Fruit fly (Drosophila melanogaster) whole organism, embryonic: ENCODE measurements around the gene nolo.
A peak's percentile ranks its signal among the peaks of the same experiment; 100 is the strongest.

Source experiments
- CG10462 ChIP-seq: fragments of 200-800 bp; sonication (Bioruptor generic); optimal IDR thresholded peaks from 2 replicates; lab custom pipeline; 2016; ENCODE audit warnings: missing biosample characterization, missing genetic modification characterization
- CG10959 ChIP-seq: fragments of 200-800 bp; sonication (Bioruptor generic); IDR thresholded peaks from 2 replicates; pipeline ENCODE4 v1.3.6; 2022; ENCODE audit warnings: missing biosample characterization, missing genetic modification characterization
- CG11456 ChIP-seq: fragments of 200-800 bp; sonication (Bioruptor generic); IDR thresholded peaks from 3 replicates; pipeline ENCODE4 v1.3.6; 2022; ENCODE audit warnings: missing biosample characterization, missing genetic modification characterization
- CG11504 ChIP-seq: fragments of 200-800 bp; sonication (Bioruptor generic); optimal IDR thresholded peaks from 3 replicates; lab custom pipeline; 2019; ENCODE audit warnings: missing biosample characterization, mild to moderate bottlenecking, missing genetic modification characterization, moderate library complexity
- CG11695 ChIP-seq: fragments of 200-800 bp; sonication (Bioruptor generic); IDR thresholded peaks from 3 replicates; pipeline ENCODE4 v1.3.6; 2022; ENCODE audit warnings: missing biosample characterization, missing genetic modification characterization
- CG1233 ChIP-seq: fragments of 200-800 bp; sonication (Bioruptor generic); optimal IDR thresholded peaks from 4 replicates; lab custom pipeline; 2018; ENCODE audit warnings: missing biosample characterization, mild to moderate bottlenecking, missing genetic modification characterization
- CG15479 ChIP-seq: fragments of 200-800 bp; sonication (Bioruptor generic); optimal IDR thresholded peaks from 3 replicates; lab custom pipeline; 2019; ENCODE audit warnings: missing biosample characterization, mild to moderate bottlenecking, missing genetic modification characterization, moderate library complexity
- CG1647 ChIP-seq: fragments of 200-800 bp; sonication (Bioruptor generic); optimal IDR thresholded peaks from 3 replicates; lab custom pipeline; 2016; ENCODE audit warnings: missing biosample characterization, missing genetic modification characterization
- CG2199 ChIP-seq: fragments of 200-800 bp; sonication (Bioruptor generic); IDR thresholded peaks from 3 replicates; pipeline ENCODE4 v1.3.6; 2022; ENCODE audit warnings: missing biosample characterization, missing genetic modification characterization
- CG2889 ChIP-seq: fragments of 200-800 bp; sonication (Bioruptor generic); IDR thresholded peaks from 3 replicates; pipeline ENCODE4 v1.3.6; 2022; ENCODE audit warnings: missing biosample characterization, missing genetic modification characterization
- CG3407 ChIP-seq: fragments of 200-800 bp; sonication (Bioruptor generic); optimal IDR thresholded peaks from 2 replicates; lab custom pipeline; 2018; ENCODE audit warnings: missing biosample characterization, mild to moderate bottlenecking, missing genetic modification characterization
- CG34422 ChIP-seq: fragments of 200-800 bp; sonication (Bioruptor generic); IDR thresholded peaks from 3 replicates; pipeline ENCODE4 v1.3.6; 2022; ENCODE audit warnings: missing biosample characterization, missing genetic modification characterization
- CG4617 ChIP-seq: fragments of 200-800 bp; sonication (Bioruptor generic); optimal IDR thresholded peaks from 3 replicates; lab custom pipeline; 2016; ENCODE audit warnings: missing biosample characterization, missing genetic modification characterization, borderline replicate concordance
- CG5245 ChIP-seq: fragments of 200-800 bp; sonication (Bioruptor generic); optimal IDR thresholded peaks from 3 replicates; lab custom pipeline; 2016; ENCODE audit warnings: missing biosample characterization, missing genetic modification characterization
- CG6175 ChIP-seq: fragments of 200-800 bp; sonication (Bioruptor generic); IDR thresholded peaks from 3 replicates; pipeline ENCODE4 v1.3.6; 2022; ENCODE audit warnings: missing biosample characterization, missing genetic modification characterization
- CG7271 ChIP-seq: fragments of 200-800 bp; sonication (Bioruptor generic); optimal IDR thresholded peaks from 2 replicates; lab custom pipeline; 2018; ENCODE audit warnings: missing biosample characterization, mild to moderate bottlenecking, missing genetic modification characterization, moderate library complexity
- CG7357 ChIP-seq: fragments of 200-800 bp; sonication (Bioruptor generic); IDR thresholded peaks from 3 replicates; pipeline ENCODE4 v1.3.6; 2022; ENCODE audit warnings: missing biosample characterization, missing genetic modification characterization
- CG7745 ChIP-seq: fragments of 200-800 bp; sonication (Bioruptor generic); optimal IDR thresholded peaks from 2 replicates; lab custom pipeline; 2018; ENCODE audit warnings: missing biosample characterization, mild to moderate bottlenecking, missing genetic modification characterization, moderate library complexity
- CG7786 ChIP-seq: fragments of 200-800 bp; sonication (Bioruptor generic); optimal IDR thresholded peaks from 2 replicates; lab custom pipeline; 2016; ENCODE audit warnings: missing biosample characterization, missing genetic modification characterization
- CHES-1-like ChIP-seq: fragments of 200-800 bp; sonication (Bioruptor generic); optimal IDR thresholded peaks from 2 replicates; lab custom pipeline; 2016; ENCODE audit warnings: missing biosample characterization, missing genetic modification characterization
- CkIIα-i1 ChIP-seq: fragments of 200-800 bp; sonication (Bioruptor generic); IDR thresholded peaks from 2 replicates; pipeline ENCODE4 v1.3.6; 2022; ENCODE audit warnings: missing biosample characterization, missing genetic modification characterization
- Dip3 ChIP-seq: fragments of 200-800 bp; sonication (Bioruptor generic); optimal IDR thresholded peaks from 3 replicates; lab custom pipeline; 2016; ENCODE audit warnings: missing biosample characterization, missing genetic modification characterization
- Drgx ChIP-seq: fragments of 200-800 bp; sonication (Bioruptor generic); IDR thresholded peaks from 2 replicates; pipeline ENCODE4 v1.3.6; 2022; ENCODE audit warnings: missing biosample characterization, missing genetic modification characterization
- HLH54F ChIP-seq: fragments of 200-800 bp; sonication (Bioruptor generic); optimal IDR thresholded peaks from 3 replicates; lab custom pipeline; 2016; ENCODE audit warnings: missing biosample characterization, missing genetic modification characterization
- HmgD ChIP-seq: fragments of 200-800 bp; sonication (Bioruptor generic); optimal IDR thresholded peaks from 3 replicates; lab custom pipeline; 2016; ENCODE audit warnings: missing biosample characterization, missing genetic modification characterization
- Lhr ChIP-seq: fragments of 200-800 bp; sonication (Bioruptor generic); optimal IDR thresholded peaks from 3 replicates; lab custom pipeline; 2017; ENCODE audit warnings: mild to moderate bottlenecking, missing biosample characterization, missing genetic modification reagents, missing genetic modification characterization
- MTF-1 ChIP-seq: fragments of 200-800 bp; sonication (Bioruptor generic); optimal IDR thresholded peaks from 2 replicates; lab custom pipeline; 2018; ENCODE audit warnings: missing biosample characterization, mild to moderate bottlenecking, missing genetic modification characterization, borderline replicate concordance
- Max ChIP-seq: fragments of 200-800 bp; sonication (Bioruptor generic); optimal IDR thresholded peaks from 2 replicates; lab custom pipeline; 2016; ENCODE audit warnings: missing biosample characterization, mild to moderate bottlenecking, missing genetic modification characterization
- Mrtf ChIP-seq: fragments of 200-800 bp; sonication (Bioruptor generic); IDR thresholded peaks from 3 replicates; pipeline ENCODE4 v1.3.6; 2022; ENCODE audit warnings: missing biosample characterization, missing genetic modification characterization
- Pdp1 ChIP-seq, 2 experiments: fragments of 200-800 bp; sonication (Bioruptor generic); optimal IDR thresholded peaks; 3 replicates each; lab custom pipeline; 2016; ENCODE audit warnings: missing biosample characterization in 2 of 2, missing genetic modification characterization in 2 of 2, mild to moderate bottlenecking in 1 of 2, moderate library complexity in 1 of 2
- Sry-β ChIP-seq: fragments of 200-800 bp; sonication (Bioruptor generic); optimal IDR thresholded peaks from 2 replicates; lab custom pipeline; 2018; ENCODE audit warnings: missing biosample characterization, mild to moderate bottlenecking, missing genetic modification characterization, moderate library complexity
- Trl ChIP-seq, 3 experiments: fragments of >200 bp in 2 of 3; fragments of 200-800 bp in 1 of 3; sonication (Bioruptor generic) in 1 of 3; optimal IDR thresholded peaks; 2 replicates in 1 of 3; 3 replicates in 2 of 3; lab custom pipeline; 2016 to 2017; ENCODE audit warnings: missing biosample characterization in 1 of 3, missing genetic modification characterization in 1 of 3
- Vsx1 ChIP-seq: fragments of 200-800 bp; sonication (Bioruptor generic); optimal IDR thresholded peaks from 2 replicates; lab custom pipeline; 2017; ENCODE audit warnings: missing biosample characterization, mild to moderate bottlenecking, missing genetic modification characterization, missing genetic modification reagents
- bab2 ChIP-seq: fragments of 200-800 bp; sonication (Bioruptor generic); optimal IDR thresholded peaks from 2 replicates; lab custom pipeline; 2016; ENCODE audit warnings: missing biosample characterization, missing genetic modification characterization
- bsh ChIP-seq, 2 experiments: fragments of 200-800 bp; sonication (Bioruptor generic); optimal IDR thresholded peaks; 2 replicates each; lab custom pipeline; 2017 to 2018; ENCODE audit warnings: mild to moderate bottlenecking in 2 of 2, missing biosample characterization in 2 of 2, missing genetic modification characterization in 2 of 2, moderate library complexity in 1 of 2
- dysf ChIP-seq: fragments of 200-800 bp; sonication (Bioruptor generic); IDR thresholded peaks from 3 replicates; pipeline ENCODE4 v1.3.6; 2022; ENCODE audit warnings: missing biosample characterization, missing genetic modification characterization
- exex ChIP-seq: fragments of 200-800 bp; sonication (Bioruptor generic); optimal IDR thresholded peaks from 4 replicates; lab custom pipeline; 2018; ENCODE audit warnings: missing biosample characterization, mild to moderate bottlenecking, missing genetic modification characterization, moderate library complexity
- eyg ChIP-seq: fragments of 200-800 bp; sonication (Bioruptor generic); optimal IDR thresholded peaks from 3 replicates; lab custom pipeline; 2016; ENCODE audit warnings: missing biosample characterization, missing genetic modification characterization
- kah ChIP-seq: fragments of 200-800 bp; sonication (Bioruptor generic); optimal IDR thresholded peaks from 2 replicates; lab custom pipeline; 2018; ENCODE audit warnings: missing biosample characterization, mild to moderate bottlenecking, missing genetic modification characterization
- klu ChIP-seq: fragments of 200-800 bp; sonication (Bioruptor generic); IDR thresholded peaks from 2 replicates; pipeline ENCODE4 v1.3.6; 2022; ENCODE audit warnings: missing biosample characterization, missing genetic modification characterization
- lab ChIP-seq: fragments of 200-800 bp; sonication (Bioruptor generic); optimal IDR thresholded peaks from 3 replicates; lab custom pipeline; 2017; ENCODE audit warnings: missing biosample characterization, missing genetic modification characterization, mild to moderate bottlenecking, moderate library complexity, missing genetic modification reagents
- lbe ChIP-seq: fragments of 200-800 bp; sonication (Bioruptor generic); optimal IDR thresholded peaks from 2 replicates; lab custom pipeline; 2016; ENCODE audit warnings: missing biosample characterization, mild to moderate bottlenecking, missing genetic modification characterization
- lmd ChIP-seq: fragments of 200-800 bp; sonication (Bioruptor generic); IDR thresholded peaks from 2 replicates; pipeline ENCODE4 v1.3.6; 2022; ENCODE audit warnings: missing biosample characterization, missing genetic modification characterization
- pum ChIP-seq: fragments of 200-800 bp; sonication (Bioruptor generic); optimal IDR thresholded peaks from 2 replicates; lab custom pipeline; 2016; ENCODE audit warnings: missing biosample characterization, missing genetic modification characterization
- row ChIP-seq: fragments of 200-800 bp; sonication (Bioruptor generic); IDR thresholded peaks from 3 replicates; pipeline ENCODE4 v1.3.6; 2022; ENCODE audit warnings: missing biosample characterization, missing genetic modification characterization
- sens ChIP-seq: fragments of 200-800 bp; sonication (Bioruptor generic); peaks from one replicate; lab custom pipeline; 2016; ENCODE audit warnings: missing biosample characterization, missing genetic modification characterization
- sim ChIP-seq: fragments of 200-800 bp; sonication (Bioruptor generic); IDR thresholded peaks from 2 replicates; pipeline ENCODE4 v1.3.6; 2022; ENCODE audit warnings: missing biosample characterization, missing genetic modification characterization
- sqz ChIP-seq: fragments of 200-800 bp; sonication (Bioruptor generic); optimal IDR thresholded peaks from 3 replicates; lab custom pipeline; 2018; ENCODE audit warnings: missing biosample characterization, mild to moderate bottlenecking, missing genetic modification characterization
- wor ChIP-seq: fragments of 200-800 bp; sonication (Bioruptor generic); IDR thresholded peaks from 2 replicates; pipeline ENCODE4 v1.3.6; 2022; ENCODE audit warnings: missing biosample characterization, missing genetic modification characterization

Gene nolo

dm6 chr2L:21648769-21649168 is 35.1 kb upstream of the nolo start:
- TF ChIP-seq CG7745 (tag; lab: Kevin White, UChicago): no peak
- no peak for TF ChIP-seq klu (GFP tag; lab: Robert Waterston, UW)
- TF ChIP-seq CG5245: peak; percentile 56
- peak; percentile 4 for TF ChIP-seq Lhr (GFP tag; lab: Kevin White, UChicago)
- peak; percentile 63; the same call in 1 of the 3 replicates for TF ChIP-seq CG2199 (GFP tag; lab: Robert Waterston, UW)
- TF ChIP-seq CG34422 (GFP tag; lab: Robert Waterston, UW): no peak
- no peak for TF ChIP-seq CG7357 (GFP tag; lab: Robert Waterston, UW)
- TF ChIP-seq row (GFP tag; lab: Robert Waterston, UW): no peak

DNA sequence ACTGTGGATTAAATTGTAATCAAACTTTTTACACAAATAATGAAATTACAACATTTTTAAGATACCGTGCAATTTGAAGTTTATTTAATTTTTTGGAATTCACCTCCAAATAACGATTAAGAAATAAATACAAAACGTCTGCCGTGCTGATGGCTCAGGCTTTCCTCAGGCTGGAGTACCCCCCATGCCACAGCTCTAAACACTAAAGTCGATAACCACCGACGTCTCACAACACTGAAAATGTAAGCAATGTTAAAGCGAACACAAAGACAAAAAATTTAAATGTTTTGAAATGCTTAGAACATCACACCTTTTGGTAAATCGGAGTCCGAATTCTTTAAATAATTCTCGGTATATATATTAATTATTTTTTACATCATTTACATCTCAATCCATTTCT is 26.5 kb upstream of the nolo start:
- TF ChIP-seq pum: peak; percentile 58
- TF ChIP-seq lbe: no peak
- peak; percentile 26; the same call in 1 of the 2 replicates for TF ChIP-seq wor (GFP tag; lab: Robert Waterston, UW)
- TF ChIP-seq CG10462 (GFP tag; lab: Kevin White, UChicago): peak; percentile 5
- TF ChIP-seq CG7786: peak; percentile 72
- peak; percentile 78 for TF ChIP-seq HLH54F (GFP tag; lab: Kevin White, UChicago)
- TF ChIP-seq CG34422 (GFP tag; lab: Robert Waterston, UW): no peak
- no peak for TF ChIP-seq CG10959 (GFP tag; lab: Robert Waterston, UW)
- TF ChIP-seq CG15479 (GFP tag; lab: Kevin White, UChicago): no peak
- peak; percentile 38 for TF ChIP-seq HmgD
- TF ChIP-seq CG1647: peak; percentile 56
- TF ChIP-seq lab: no peak
- TF ChIP-seq CHES-1-like (GFP tag; lab: Kevin White, UChicago): peak; percentile 68
- peak; percentile 72; the same call in 2 of the 3 replicates for TF ChIP-seq Mrtf (GFP tag; lab: Robert Waterston, UW)
- TF ChIP-seq kah: no peak
- TF ChIP-seq sim (GFP tag; lab: Robert Waterston, UW): no peak
- peak; percentile 61 for TF ChIP-seq eyg
- TF ChIP-seq Vsx1 (GFP tag; lab: Kevin White, UChicago): peak; percentile 14
- peak; percentile 37; the same call in 1 of the 3 replicates for TF ChIP-seq CG2889 (GFP tag; lab: Robert Waterston, UW)
- no peak for TF ChIP-seq exex (tag; lab: Kevin White, UChicago)
- TF ChIP-seq Sry-β (GFP tag; lab: Kevin White, UChicago): no peak
- TF ChIP-seq bab2 (GFP tag; lab: Kevin White, UChicago): peak; percentile 61
- peak; percentile 49 for TF ChIP-seq Drgx (GFP tag; lab: Robert Waterston, UW)
- peak; percentile 57; the same call in 1 of the 3 replicates for TF ChIP-seq CG11695 (GFP tag; lab: Robert Waterston, UW)
- peak; percentile 66 for TF ChIP-seq CG11504 (tag; lab: Kevin White, UChicago)
- peak; percentile 63 for TF ChIP-seq lmd (GFP tag; lab: Robert Waterston, UW)
- TF ChIP-seq MTF-1 (GFP tag; lab: Kevin White, UChicago): no peak
- TF ChIP-seq CG1233 (GFP tag; lab: Kevin White, UChicago): peak; percentile 53
- peak; percentile 85 for TF ChIP-seq sens (GFP tag; lab: Kevin White, UChicago)
- no peak for TF ChIP-seq CG6175 (GFP tag; lab: Robert Waterston, UW)
- TF ChIP-seq Trl (optimal IDR thresholded peaks at IDR 0.05; lab: Kevin White, UChicago): no peak
- TF ChIP-seq Trl (GFP tag; optimal IDR thresholded peaks at IDR 0.05; lab: Kevin White, UChicago): peak; percentile 43
- TF ChIP-seq sqz (GFP tag; lab: Kevin White, UChicago): peak; percentile 21
- TF ChIP-seq CG4617: peak; percentile 38
- TF ChIP-seq CkIIα-i1 (GFP tag; lab: Robert Waterston, UW): no peak
- TF ChIP-seq CG11456 (GFP tag; lab: Robert Waterston, UW): no peak
- peak; percentile 30 for TF ChIP-seq Max (GFP tag; lab: Kevin White, UChicago)
- TF ChIP-seq Dip3 (GFP tag; lab: Kevin White, UChicago): peak; percentile 57
- no peak for TF ChIP-seq CG7271 (tag; lab: Kevin White, UChicago)
- peak; percentile 67; the same call in 2 of the 3 replicates for TF ChIP-seq dysf (GFP tag; lab: Robert Waterston, UW)
- TF ChIP-seq CG3407 (GFP tag; lab: Kevin White, UChicago): peak; percentile 33
- TF ChIP-seq bsh (GFP tag; optimal IDR thresholded peaks at IDR 0.05; lab: Kevin White, UChicago): peak in 1 of 2 experiments; percentile 59
- peak; percentile 42 to 66 for TF ChIP-seq Pdp1 (GFP tag; optimal IDR thresholded peaks at IDR 0.05; lab: Kevin White, UChicago)
